Fruit fly (Drosophila melanogaster) whole organism, prepupa: Measurements from ENCODE around the gene Pvf2.
A peak's percentile ranks its signal among the peaks of the same experiment; 100 is the strongest.

Experiments used
- CG4318 ChIP-seq: fragments of 200-800 bp; sonication (Bioruptor generic); optimal IDR thresholded peaks from 3 replicates; lab custom pipeline; 2017; ENCODE audit warnings: missing biosample characterization, mild to moderate bottlenecking, missing genetic modification characterization
- CG6276 ChIP-seq: fragments of 200-800 bp; sonication (Bioruptor generic); optimal IDR thresholded peaks from 2 replicates; lab custom pipeline; 2017; ENCODE audit warnings: missing biosample characterization, mild to moderate bottlenecking, missing genetic modification characterization
- CG8119 ChIP-seq: fragments of 200-800 bp; sonication (Bioruptor generic); IDR thresholded peaks from 3 replicates; pipeline ENCODE4 v1.3.6; 2022; ENCODE audit warnings: missing biosample characterization, missing genetic modification characterization
- Ets96B ChIP-seq: fragments of 200-800 bp; optimal IDR thresholded peaks from 2 replicates; lab custom pipeline; 2019; ENCODE audit warnings: missing biosample characterization, mild to moderate bottlenecking, missing genetic modification characterization, moderate library complexity
- Smox ChIP-seq: fragments of 200-800 bp; sonication (Bioruptor generic); optimal IDR thresholded peaks from 3 replicates; lab custom pipeline; 2016; ENCODE audit warnings: missing biosample characterization, missing genetic modification characterization
- Sox102F ChIP-seq: fragments of 200-800 bp; sonication (Bioruptor generic); optimal IDR thresholded peaks from 2 replicates; lab custom pipeline; 2016; ENCODE audit warnings: missing biosample characterization, mild to moderate bottlenecking, missing genetic modification characterization
- Sox14 ChIP-seq: fragments of 200-800 bp; sonication (Bioruptor generic); optimal IDR thresholded peaks from 3 replicates; lab custom pipeline; 2016; ENCODE audit warnings: missing biosample characterization, missing genetic modification characterization

DNA sequence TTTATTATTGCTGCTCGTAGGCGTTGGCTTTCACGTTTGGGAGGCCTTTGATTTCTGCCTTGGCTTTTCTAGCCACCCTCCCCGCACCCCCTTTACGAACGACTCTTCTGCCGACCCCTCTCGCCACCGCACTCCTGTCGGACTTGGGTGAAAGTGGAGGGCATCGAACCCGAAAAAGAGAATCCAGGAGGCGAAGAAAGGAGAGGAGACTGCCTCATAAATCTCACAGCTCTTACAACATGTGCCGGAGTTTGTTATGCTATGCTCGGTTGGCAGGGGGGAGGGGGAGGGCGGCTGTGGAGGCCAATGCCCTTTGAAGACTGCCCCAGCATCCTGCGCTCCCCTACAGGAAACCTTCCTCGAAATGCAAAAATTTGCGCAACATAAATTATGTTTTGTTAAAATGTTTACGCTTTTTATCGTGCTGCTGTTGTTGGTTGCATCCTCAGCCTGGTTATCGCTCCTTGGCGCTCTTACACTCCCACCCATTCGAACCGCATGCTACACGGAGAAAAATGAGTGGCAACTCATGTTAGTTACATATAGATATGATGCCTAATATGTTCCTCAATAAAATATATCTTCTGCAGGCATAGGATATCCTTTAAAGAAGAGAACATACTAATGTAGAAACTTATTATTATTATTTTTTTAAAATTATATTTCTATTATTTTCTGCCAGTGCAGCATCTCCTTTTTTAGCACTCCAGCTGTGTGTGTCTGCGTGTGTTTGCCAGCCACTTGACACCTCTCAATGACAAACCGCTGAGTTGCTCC is 19.9 kb upstream of the Pvf2 start:
- peak; percentile 62 for TF ChIP-seq Sox102F (GFP tag; lab: Kevin White, UChicago)
- peak; percentile 54 for TF ChIP-seq Smox (GFP tag; lab: Kevin White, UChicago)
- TF ChIP-seq CG4318 (GFP tag; lab: Kevin White, UChicago), result peak; percentile 5
- TF ChIP-seq Sox14 (GFP tag; lab: Kevin White, UChicago), result no peak
- TF ChIP-seq CG8119 (GFP tag; lab: Robert Waterston, UW), result peak; percentile 64
- TF ChIP-seq CG6276 (GFP tag; lab: Kevin White, UChicago), result peak; percentile 44
- TF ChIP-seq Ets96B (tag; lab: Kevin White, UChicago), result peak; percentile 74
